Fruit fly (Drosophila melanogaster) whole organism, wandering third instar larva: ENCODE measurements around the gene cort.

Source experiments
- Abd-B ChIP-seq: fragments of >200 bp; optimal IDR thresholded peaks from 2 replicates; lab custom pipeline; 2017; ENCODE audit warnings: missing biosample characterization, missing genetic modification characterization
- CG32264 ChIP-seq: fragments of 200-800 bp; sonication (Bioruptor generic); optimal IDR thresholded peaks from 2 replicates; lab custom pipeline; 2016; ENCODE audit warnings: missing biosample characterization, missing genetic modification characterization
- CrebA ChIP-seq: fragments of 200-800 bp; sonication (Bioruptor generic); optimal IDR thresholded peaks from 2 replicates; lab custom pipeline; 2016; ENCODE audit warnings: missing biosample characterization, mild to moderate bottlenecking, missing genetic modification characterization, borderline replicate concordance
- Dfd ChIP-seq: fragments of >200 bp; optimal IDR thresholded peaks from 2 replicates; lab custom pipeline; 2017; ENCODE audit warnings: missing biosample characterization, missing genetic modification characterization
- HLH106 ChIP-seq: fragments of 200-800 bp; optimal IDR thresholded peaks from 3 replicates; lab custom pipeline; 2019; ENCODE audit warnings: missing biosample characterization, mild to moderate bottlenecking, missing genetic modification characterization, moderate library complexity
- Hnf4 ChIP-seq: fragments of 200-800 bp; sonication (Bioruptor generic); optimal IDR thresholded peaks from 2 replicates; lab custom pipeline; 2016; ENCODE audit warnings: missing biosample characterization, mild to moderate bottlenecking, missing genetic modification characterization
- Hr78 ChIP-seq: fragments of >200 bp; optimal IDR thresholded peaks from 2 replicates; lab custom pipeline; 2017; ENCODE audit warnings: missing biosample characterization, missing genetic modification characterization
- Hr83 ChIP-seq: fragments of 200-300 bp; sonication (Bioruptor generic); optimal IDR thresholded peaks from 2 replicates; lab custom pipeline; 2016; ENCODE audit warnings: missing biosample characterization, mild to moderate bottlenecking, missing genetic modification characterization, moderate library complexity; ENCODE audit not compliant: poor library complexity, severe bottlenecking
- Jra ChIP-seq: sonication (Bioruptor generic); optimal IDR thresholded peaks from 2 replicates; lab custom pipeline; 2016; ENCODE audit warnings: missing biosample characterization, missing genetic modification characterization
- Mio ChIP-seq: sonication (Bioruptor generic); optimal IDR thresholded peaks from 2 replicates; lab custom pipeline; 2016; ENCODE audit warnings: missing biosample characterization, missing genetic modification characterization
- Myc ChIP-seq: fragments of >200 bp; optimal IDR thresholded peaks from 2 replicates; lab custom pipeline; 2017
- N ChIP-seq: fragments of >200 bp; optimal IDR thresholded peaks from 2 replicates; lab custom pipeline; 2018; ENCODE audit warnings: missing biosample characterization, missing external identifiers, missing genetic modification characterization
- OdsH ChIP-seq: fragments of 200-800 bp; sonication (Bioruptor generic); optimal IDR thresholded peaks from 2 replicates; lab custom pipeline; 2016; ENCODE audit warnings: missing biosample characterization, mild to moderate bottlenecking, missing genetic modification characterization
- Rel ChIP-seq, 2 experiments: fragments of 200-800 bp; sonication (Bioruptor generic) in 1 of 2; optimal IDR thresholded peaks; 2 replicates in 1 of 2; 3 replicates in 1 of 2; lab custom pipeline; 2016 to 2019; ENCODE audit warnings: mild to moderate bottlenecking in 2 of 2, missing biosample characterization in 2 of 2, missing genetic modification characterization in 2 of 2, moderate library complexity in 1 of 2
- Sp1 ChIP-seq: fragments of 200-800 bp; sonication (Bioruptor generic); optimal IDR thresholded peaks from 3 replicates; lab custom pipeline; 2019; ENCODE audit warnings: missing biosample characterization, mild to moderate bottlenecking, missing genetic modification characterization, moderate library complexity
- Vsx2 ChIP-seq: fragments of 200-300, 225-300 bp; sonication (Bioruptor generic); optimal IDR thresholded peaks from 2 replicates; lab custom pipeline; 2018; ENCODE audit warnings: missing biosample characterization, missing genetic modification characterization; ENCODE audit not compliant: partially characterized antibody
- br ChIP-seq: fragments of 200-800 bp; sonication (Bioruptor generic); optimal IDR thresholded peaks from 2 replicates; lab custom pipeline; 2016; ENCODE audit warnings: missing biosample characterization, missing genetic modification characterization
- brk ChIP-seq: fragments of 200-800 bp; sonication (Bioruptor generic); optimal IDR thresholded peaks from 2 replicates; lab custom pipeline; 2016; ENCODE audit warnings: missing biosample characterization, mild to moderate bottlenecking, missing genetic modification characterization
- dl ChIP-seq, 2 experiments: fragments of 175-275, 200-275 bp in 1 of 2; fragments of 200-275 bp in 1 of 2; sonication (Bioruptor generic); optimal IDR thresholded peaks; lab custom pipeline; 2018; ENCODE audit warnings: mild to moderate bottlenecking in 2 of 2, missing biosample characterization in 2 of 2, missing genetic modification characterization in 2 of 2, moderate library complexity in 2 of 2; ENCODE audit not compliant: partially characterized antibody in 2 of 2, insufficient read depth in 1 of 2
- dmrt93B ChIP-seq: fragments of 200-800 bp; sonication (Bioruptor generic); optimal IDR thresholded peaks from 2 replicates; lab custom pipeline; 2018; ENCODE audit warnings: missing biosample characterization, mild to moderate bottlenecking, missing genetic modification characterization
- dsf ChIP-seq: sonication (Bioruptor generic); optimal IDR thresholded peaks from 2 replicates; lab custom pipeline; 2016; ENCODE audit warnings: missing biosample characterization, missing genetic modification characterization, borderline replicate concordance
- ey ChIP-seq: fragments of 200-800 bp; sonication (Bioruptor generic); optimal IDR thresholded peaks from 2 replicates; lab custom pipeline; 2016; ENCODE audit warnings: missing biosample characterization, missing genetic modification characterization
- foxo ChIP-seq, 2 experiments: fragments of 200-800 bp; sonication (Bioruptor generic); optimal IDR thresholded peaks; 2 replicates in 1 of 2; 3 replicates in 1 of 2; lab custom pipeline; 2016 to 2017; ENCODE audit warnings: missing biosample characterization in 2 of 2, missing genetic modification characterization in 2 of 2
- fru ChIP-seq: fragments of 200-800 bp; sonication (Bioruptor generic); optimal IDR thresholded peaks from 3 replicates; lab custom pipeline; 2016; ENCODE audit warnings: missing biosample characterization, mild to moderate bottlenecking, missing genetic modification characterization
- h ChIP-seq: fragments of 200-800 bp; sonication (Bioruptor generic); optimal IDR thresholded peaks from 3 replicates; lab custom pipeline; 2016; ENCODE audit warnings: missing biosample characterization, mild to moderate bottlenecking, missing genetic modification characterization
- jim ChIP-seq: fragments of 175-275, 200-325 bp; sonication (Bioruptor generic); optimal IDR thresholded peaks from 2 replicates; lab custom pipeline; 2016; ENCODE audit warnings: missing biosample characterization, mild to moderate bottlenecking, missing genetic modification characterization
- psq ChIP-seq: fragments of 200-800 bp; sonication (Bioruptor generic); optimal IDR thresholded peaks from 3 replicates; lab custom pipeline; 2017; ENCODE audit warnings: missing biosample characterization, mild to moderate bottlenecking, missing genetic modification characterization, moderate library complexity
- rgr ChIP-seq: fragments of 200-800 bp; sonication (Bioruptor generic); optimal IDR thresholded peaks from 3 replicates; lab custom pipeline; 2016; ENCODE audit warnings: missing biosample characterization, mild to moderate bottlenecking, missing genetic modification characterization
- sage ChIP-seq: fragments of 200-800 bp; sonication (Bioruptor generic); optimal IDR thresholded peaks from 2 replicates; lab custom pipeline; 2016; ENCODE audit warnings: missing biosample characterization, mild to moderate bottlenecking, missing genetic modification characterization
- sv ChIP-seq: fragments of 200-800 bp; sonication (Bioruptor generic); optimal IDR thresholded peaks from 3 replicates; lab custom pipeline; 2016; ENCODE audit warnings: missing biosample characterization, missing genetic modification characterization
- tai ChIP-seq: sonication (Bioruptor generic); optimal IDR thresholded peaks from 2 replicates; lab custom pipeline; 2016; ENCODE audit warnings: missing biosample characterization, missing genetic modification characterization
- usp ChIP-seq: fragments of >200 bp; optimal IDR thresholded peaks from 2 replicates; lab custom pipeline; 2017; ENCODE audit warnings: missing biosample characterization, missing genetic modification characterization
- woc ChIP-seq: sonication (Bioruptor generic); optimal IDR thresholded peaks from 2 replicates; lab custom pipeline; 2016; ENCODE audit warnings: missing biosample characterization, mild to moderate bottlenecking, missing genetic modification characterization

Gene cort

DNA sequence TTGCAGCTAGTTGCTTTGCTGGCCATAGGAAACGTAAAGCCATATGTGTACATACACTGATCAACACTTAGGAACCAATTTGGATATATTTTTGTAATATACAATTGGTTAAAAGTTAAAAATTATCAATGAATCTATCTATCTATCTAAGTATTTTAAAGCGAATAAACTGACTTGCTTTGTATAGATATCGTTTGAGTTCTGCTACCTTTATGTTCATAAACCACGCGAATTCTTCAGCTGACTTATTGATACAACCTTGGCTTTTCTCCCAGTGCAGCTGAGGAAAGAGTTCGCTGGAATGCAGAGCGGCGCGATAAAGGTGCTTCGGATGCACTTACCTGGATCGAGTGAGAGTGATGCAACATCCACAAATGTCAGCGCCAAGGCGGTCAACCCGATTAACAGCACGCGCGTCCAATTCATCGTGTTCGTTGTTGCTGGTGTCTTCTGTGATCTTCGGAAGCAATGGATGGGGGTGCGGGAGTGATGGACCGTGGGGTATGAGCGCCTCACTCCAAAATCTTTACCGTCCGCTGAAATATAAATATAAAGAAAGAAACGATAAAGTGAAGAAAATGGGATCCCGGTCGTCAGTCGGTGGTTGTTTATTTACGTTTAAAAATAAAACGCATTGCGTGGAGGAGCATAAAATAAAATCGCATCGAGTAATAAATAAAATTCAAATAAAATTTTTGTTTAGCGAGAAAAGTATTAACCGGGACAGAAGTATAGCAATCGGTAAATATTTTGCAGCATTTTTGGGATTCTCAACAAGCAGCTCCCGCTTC is 25.2 kb upstream of the cort start:
- peak in 1 of 2 experiments; percentile 5 for TF ChIP-seq foxo (GFP tag; optimal IDR thresholded peaks at IDR 0.05; lab: Kevin White, UChicago)
- TF ChIP-seq Hr83 (GFP tag; lab: Kevin White, UChicago), result no peak
- TF ChIP-seq h (GFP tag; lab: Kevin White, UChicago), result peak; percentile 5
- peak; percentile 16 for TF ChIP-seq fru

DNA sequence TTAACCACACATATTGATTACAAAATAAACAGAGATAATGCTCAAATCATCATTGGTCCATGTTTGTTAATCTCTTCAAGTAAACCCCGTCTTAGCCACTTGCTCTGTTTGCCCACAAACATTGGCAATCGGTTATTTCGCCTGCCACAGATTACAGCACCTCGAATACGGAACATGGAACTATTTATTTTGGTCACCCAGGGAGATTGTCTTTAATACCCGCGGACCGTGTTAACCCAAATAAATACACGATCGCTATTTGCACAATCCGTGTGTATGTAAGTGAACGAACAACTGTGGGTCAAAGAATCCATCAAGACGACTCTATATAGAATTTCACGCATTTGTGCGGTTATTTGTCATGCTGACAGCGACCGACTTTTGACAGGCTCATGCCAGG is 24.3 kb upstream of the cort start:
- no peak for TF ChIP-seq Vsx2
- TF ChIP-seq usp (GFP tag; lab: Kevin White, UChicago), result no peak
- no peak for TF ChIP-seq HLH106 (tag; lab: Kevin White, UChicago)
- TF ChIP-seq CrebA (GFP tag; lab: Kevin White, UChicago), result no peak
- no peak for TF ChIP-seq Sp1
- no peak for TF ChIP-seq ey (GFP tag; lab: Kevin White, UChicago)
- TF ChIP-seq, all 38 proteins: peak for 0

- TF ChIP-seq fru (peak; percentile 71), foxo (GFP tag; optimal IDR thresholded peaks at IDR 0.05; lab: Kevin White, UChicago) (peak in 1 of 2 experiments; percentile 59), Hr78 (no peak), ey (GFP tag; lab: Kevin White, UChicago) (peak; percentile 63), HLH106 (tag; lab: Kevin White, UChicago) (peak; percentile 68), Rel (GFP tag; optimal IDR thresholded peaks at IDR 0.05; lab: Kevin White, UChicago) (no peak), Rel (tag; optimal IDR thresholded peaks at IDR 0.05; lab: Kevin White, UChicago) (no peak), sage (GFP tag; lab: Kevin White, UChicago) (no peak), Hr83 (GFP tag; lab: Kevin White, UChicago) (no peak), tai (GFP tag; lab: Kevin White, UChicago) (no peak), jim (GFP tag; lab: Kevin White, UChicago) (no peak), h (GFP tag; lab: Kevin White, UChicago) (peak; percentile 63), CG32264 (GFP tag; lab: Kevin White, UChicago) (peak; percentile 14), Mio (GFP tag; lab: Kevin White, UChicago) (no peak), N (GFP tag; lab: Kevin White, UChicago) (no peak), Abd-B (GFP tag; lab: Kevin White, UChicago) (no peak), Sp1 (peak; percentile 52), CrebA (GFP tag; lab: Kevin White, UChicago) (no peak), sv (GFP tag; lab: Kevin White, UChicago) (no peak), dmrt93B (GFP tag; lab: Kevin White, UChicago) (peak; percentile 31), psq (GFP tag; lab: Kevin White, UChicago) (peak; percentile 51), br (GFP tag; lab: Kevin White, UChicago) (peak; percentile 70), brk (GFP tag; lab: Kevin White, UChicago) (no peak), Myc (no peak), OdsH (GFP tag; lab: Kevin White, UChicago) (peak; percentile 60), Hnf4 (GFP tag; lab: Kevin White, UChicago) (peak; percentile 48), woc (GFP tag; lab: Kevin White, UChicago) (no peak), dl (GFP tag; optimal IDR thresholded peaks at IDR 0.05; lab: Kevin White, UChicago; ENCODE audit: insufficient read depth in 1 of 2, partially characterized antibody in 2 of 2) (no peak), rgr (GFP tag; lab: Kevin White, UChicago) (peak; percentile 66), Dfd (no peak), Jra (GFP tag; lab: Kevin White, UChicago) (no peak)
Measured at dm6 chr2L:6698387-6698786, 22.0 kb upstream of the cort start.

- no peak for TF ChIP-seq sv (GFP tag; lab: Kevin White, UChicago)
- TF ChIP-seq Hr78, result no peak
- no peak for TF ChIP-seq Abd-B (GFP tag; lab: Kevin White, UChicago)
- TF ChIP-seq dsf, result no peak
- no peak for TF ChIP-seq Mio (GFP tag; lab: Kevin White, UChicago)
- no peak for TF ChIP-seq HLH106 (tag; lab: Kevin White, UChicago)
- no peak for TF ChIP-seq tai (GFP tag; lab: Kevin White, UChicago)
- TF ChIP-seq Myc, result no peak
- TF ChIP-seq Rel (GFP tag; optimal IDR thresholded peaks at IDR 0.05; lab: Kevin White, UChicago), result no peak
- TF ChIP-seq Rel (tag; optimal IDR thresholded peaks at IDR 0.05; lab: Kevin White, UChicago), result no peak
- no peak for TF ChIP-seq CrebA (GFP tag; lab: Kevin White, UChicago)
- no peak for TF ChIP-seq brk (GFP tag; lab: Kevin White, UChicago)
- TF ChIP-seq rgr (GFP tag; lab: Kevin White, UChicago), result no peak
Measured at dm6 chr2L:6696229-6696628, 19.8 kb upstream of the cort start.
